Fruit fly (Drosophila melanogaster): ENCODE results near the gene Oct-TyrR.

- TF ChIP-seq OdsH (GFP tag; optimal IDR thresholded peaks at IDR 0.05): no peak
- TF ChIP-seq lola (GFP tag; optimal IDR thresholded peaks at IDR 0.05): no peak
- no peak for TF ChIP-seq br (GFP tag; optimal IDR thresholded peaks at IDR 0.05)
- no peak for TF ChIP-seq pan (optimal IDR thresholded peaks at IDR 0.05)
- TF ChIP-seq rgr (GFP tag; optimal IDR thresholded peaks at IDR 0.05): no peak
- no peak for TF ChIP-seq Dfd (GFP tag; optimal IDR thresholded peaks at IDR 0.05)
- TF ChIP-seq jim (GFP tag; optimal IDR thresholded peaks at IDR 0.05): no peak
- TF ChIP-seq Jra (GFP tag; optimal IDR thresholded peaks at IDR 0.05): no peak
- no peak for TF ChIP-seq CrebA (GFP tag; optimal IDR thresholded peaks at IDR 0.05; ENCODE audit: borderline replicate concordance)
- TF ChIP-seq Hr78 (GFP tag; optimal IDR thresholded peaks at IDR 0.05): no peak
- TF ChIP-seq h (GFP tag; optimal IDR thresholded peaks at IDR 0.05): no peak
- no peak for TF ChIP-seq Myc (optimal IDR thresholded peaks at IDR 0.05)
- no peak for TF ChIP-seq CG32264 (GFP tag; optimal IDR thresholded peaks at IDR 0.05)
- TF ChIP-seq Vsx2 (GFP tag; optimal IDR thresholded peaks at IDR 0.05; ENCODE audit: partially characterized antibody): no peak
Observed at dm6 chr3L:22080022-22080421, 45.2 kb downstream of the Oct-TyrR start, which contains the start of gene Sfp79B.

Data from whole organism, wandering third instar larva.